Worm (Caenorhabditis elegans): ENCODE measurements around the gene pitr-5.

DNA sequence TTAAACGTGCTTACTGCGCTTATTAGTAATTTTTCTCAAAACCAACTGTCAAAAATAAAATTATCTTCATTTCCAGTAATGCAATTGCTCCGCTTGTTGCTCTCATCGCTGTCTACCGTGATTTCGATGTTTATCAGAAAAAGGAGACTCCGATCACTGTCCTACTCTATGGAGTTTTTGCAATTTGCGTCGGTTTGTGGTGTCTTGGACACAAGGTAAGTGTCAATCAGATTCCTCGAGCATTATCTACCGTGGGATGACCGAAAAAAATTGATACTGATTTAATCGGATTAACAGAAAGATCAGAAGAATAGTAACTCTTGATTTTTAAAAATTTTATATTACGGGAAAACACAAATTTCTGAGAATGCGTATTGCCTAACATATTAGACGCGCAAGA lies 2.6 kb downstream of the pitr-5 start:
- TF ChIP-seq nhr-232 (tag; optimal IDR thresholded peaks at IDR 0.05) (no peak), pqm-1 (tag; optimal IDR thresholded peaks at IDR 0.05) (no peak), pha-4 (tag; optimal IDR thresholded peaks at IDR 0.05) (no peak), pat-9 (tag; optimal IDR thresholded peaks at IDR 0.05) (no peak), unc-55 (GFP tag; optimal IDR thresholded peaks at IDR 0.05) (no peak)
